Fruit fly (Drosophila melanogaster) whole organism, pupa: ENCODE measurements around the gene cocoon.

Experiments used
- CG10348 ChIP-seq: fragments of 200-800 bp; sonication (Bioruptor generic); IDR thresholded peaks from 2 replicates; pipeline ENCODE4 v1.3.6; 2022; ENCODE audit warnings: missing biosample characterization, missing genetic modification characterization
- CG12605 ChIP-seq: fragments of 200-800 bp; sonication (Bioruptor generic); IDR thresholded peaks from 2 replicates; pipeline ENCODE4 v1.3.6; 2022; ENCODE audit warnings: missing biosample characterization, missing genetic modification characterization
- CG13204 ChIP-seq: fragments of 200-800 bp; sonication (Bioruptor generic); optimal IDR thresholded peaks from 2 replicates; lab custom pipeline; 2018; ENCODE audit warnings: missing biosample characterization, mild to moderate bottlenecking, missing genetic modification characterization, moderate library complexity
- CG14655 ChIP-seq: fragments of 200-800 bp; sonication (Bioruptor generic); optimal IDR thresholded peaks from 3 replicates; lab custom pipeline; 2017; ENCODE audit warnings: mild to moderate bottlenecking, missing biosample characterization, missing genetic modification reagents, missing genetic modification characterization
- CG15710 ChIP-seq: fragments of 200-800 bp; sonication (Bioruptor generic); optimal IDR thresholded peaks from 2 replicates; lab custom pipeline; 2018; ENCODE audit warnings: missing biosample characterization, mild to moderate bottlenecking, missing genetic modification characterization, moderate library complexity
- CG17806 ChIP-seq: fragments of 200-800 bp; sonication (Bioruptor generic); optimal IDR thresholded peaks from 2 replicates; lab custom pipeline; 2018; ENCODE audit warnings: missing biosample characterization, mild to moderate bottlenecking, missing genetic modification characterization, moderate library complexity
- CG32121 ChIP-seq: fragments of 200-800 bp; sonication (Bioruptor generic); IDR thresholded peaks from 2 replicates; pipeline ENCODE4 v1.3.6; 2022; ENCODE audit warnings: missing biosample characterization, missing genetic modification characterization
- CG34367 ChIP-seq: fragments of 200-800 bp; sonication (Bioruptor generic); optimal IDR thresholded peaks from 2 replicates; lab custom pipeline; 2018; ENCODE audit warnings: missing biosample characterization, mild to moderate bottlenecking, missing genetic modification characterization
- CG4496 ChIP-seq: fragments of 200-800 bp; sonication (Bioruptor generic); IDR thresholded peaks from 3 replicates; pipeline ENCODE4 v1.3.6; 2022; ENCODE audit warnings: missing biosample characterization, missing genetic modification characterization
- CG8159 ChIP-seq: fragments of 200-800 bp; sonication (Bioruptor generic); optimal IDR thresholded peaks from 3 replicates; lab custom pipeline; 2018; ENCODE audit warnings: missing biosample characterization, mild to moderate bottlenecking, missing genetic modification characterization, moderate library complexity
- CG8301 ChIP-seq: fragments of 200-800 bp; sonication (Bioruptor generic); optimal IDR thresholded peaks from 2 replicates; lab custom pipeline; 2018; ENCODE audit warnings: missing biosample characterization, mild to moderate bottlenecking, missing genetic modification characterization
- CG9948 ChIP-seq: fragments of 200-800 bp; sonication (Bioruptor generic); optimal IDR thresholded peaks from 2 replicates; lab custom pipeline; 2018; ENCODE audit warnings: missing biosample characterization, mild to moderate bottlenecking, missing genetic modification characterization, moderate library complexity
- D1 ChIP-seq: fragments of 200-800 bp; sonication (Bioruptor generic); optimal IDR thresholded peaks from 2 replicates; lab custom pipeline; 2018; ENCODE audit warnings: missing biosample characterization, mild to moderate bottlenecking, missing genetic modification characterization, moderate library complexity
- EcR ChIP-seq: fragments of 200-800 bp; sonication (Bioruptor generic); optimal IDR thresholded peaks from 3 replicates; lab custom pipeline; 2019; ENCODE audit warnings: missing biosample characterization, missing genetic modification characterization, mild to moderate bottlenecking, moderate library complexity, missing genetic modification reagents
- Ets98B ChIP-seq: fragments of 200-800 bp; sonication (Bioruptor generic); IDR thresholded peaks from 2 replicates; pipeline ENCODE4 v1.3.6; 2022; ENCODE audit warnings: missing biosample characterization, missing genetic modification characterization
- Pif1A ChIP-seq: fragments of 200-800 bp; sonication (Bioruptor generic); optimal IDR thresholded peaks from 3 replicates; lab custom pipeline; 2016; ENCODE audit warnings: missing biosample characterization, missing genetic modification characterization
- Pif1B ChIP-seq: fragments of 200-800 bp; sonication (Bioruptor generic); optimal IDR thresholded peaks from 3 replicates; lab custom pipeline; 2016; ENCODE audit warnings: missing biosample characterization, missing genetic modification characterization
- Snoo ChIP-seq: fragments of 200-800 bp; sonication (Bioruptor generic); optimal IDR thresholded peaks from 3 replicates; lab custom pipeline; 2017; ENCODE audit warnings: missing biosample characterization, mild to moderate bottlenecking, missing genetic modification characterization, inconsistent platforms
- fd96Ca ChIP-seq: fragments of 200-800 bp; sonication (Bioruptor generic); IDR thresholded peaks from 3 replicates; pipeline ENCODE4 v1.3.6; 2022; ENCODE audit warnings: missing biosample characterization, missing genetic modification characterization
- gl ChIP-seq: fragments of 200-800 bp; sonication (Bioruptor generic); optimal IDR thresholded peaks from 2 replicates; lab custom pipeline; 2018; ENCODE audit warnings: missing biosample characterization, mild to moderate bottlenecking, missing genetic modification characterization
- rn ChIP-seq: fragments of 200-800 bp; sonication (Bioruptor generic); IDR thresholded peaks from 2 replicates; pipeline ENCODE4 v1.3.6; 2022; ENCODE audit warnings: missing biosample characterization, missing genetic modification characterization

The cocoon gene

DNA sequence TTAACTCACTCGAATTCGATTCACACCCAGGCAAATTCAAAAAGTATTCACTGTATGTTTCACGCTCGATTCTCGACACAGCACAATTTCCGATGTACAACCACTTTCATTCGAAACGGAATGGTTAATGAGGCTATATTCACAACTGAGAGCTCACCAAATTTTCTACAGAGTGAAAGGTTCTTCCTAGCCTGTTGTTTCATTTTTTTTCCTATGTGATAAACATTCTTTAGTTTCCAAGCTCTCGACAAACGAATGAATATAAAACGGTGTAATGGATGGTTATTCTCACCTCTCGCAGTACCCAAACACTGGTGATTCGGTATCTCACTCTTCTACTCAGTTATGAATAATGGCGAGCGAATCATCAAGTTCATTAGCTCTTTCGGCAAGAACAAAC, at the start of gene cocoon:
cocoon (minus strand) TSS at position 101 of the 400 bp plus-strand sequence.
- TF ChIP-seq rn (no peak), CG8301 (no peak), Ets98B (GFP tag; lab: Robert Waterston, UW) (no peak), CG8159 (tag; lab: Kevin White, UChicago) (no peak), Snoo (tag; lab: Kevin White, UChicago) (no peak), CG10348 (GFP tag; lab: Robert Waterston, UW) (no peak), Pif1A (GFP tag; lab: Kevin White, UChicago) (no peak), CG9948 (tag; lab: Kevin White, UChicago) (no peak), Pif1B (GFP tag; lab: Kevin White, UChicago) (no peak), CG14655 (GFP tag; lab: Kevin White, UChicago) (no peak), gl (tag; lab: Kevin White, UChicago) (no peak), CG34367 (no peak), D1 (tag; lab: Kevin White, UChicago) (no peak), CG15710 (tag; lab: Kevin White, UChicago) (no peak), CG4496 (no peak), CG17806 (tag; lab: Kevin White, UChicago) (no peak), fd96Ca (GFP tag; lab: Robert Waterston, UW) (no peak), CG12605 (GFP tag; lab: Robert Waterston, UW) (no peak)
- TF ChIP-seq, all 21 proteins: peak for 0

dm6 chr3L:15520320-15520719, 46.4 kb upstream of the cocoon start, which contains the start of gene yellow-k:
TSS of gene yellow-k (plus strand) at chr3L:15520620.
- TF ChIP-seq CG13204 (GFP tag; lab: Kevin White, UChicago), result no peak
- TF ChIP-seq Snoo (tag; lab: Kevin White, UChicago), result no peak
- TF ChIP-seq CG8159 (tag; lab: Kevin White, UChicago), result no peak
- no peak for TF ChIP-seq CG10348 (GFP tag; lab: Robert Waterston, UW)
- TF ChIP-seq CG4496, result no peak
- no peak for TF ChIP-seq CG17806 (tag; lab: Kevin White, UChicago)
- no peak for TF ChIP-seq CG14655 (GFP tag; lab: Kevin White, UChicago)
- no peak for TF ChIP-seq CG15710 (tag; lab: Kevin White, UChicago)
- TF ChIP-seq CG8301, result no peak
- no peak for TF ChIP-seq Ets98B (GFP tag; lab: Robert Waterston, UW)
- TF ChIP-seq Pif1A (GFP tag; lab: Kevin White, UChicago), result no peak
- no peak for TF ChIP-seq rn
- no peak for TF ChIP-seq CG12605 (GFP tag; lab: Robert Waterston, UW)
- no peak for TF ChIP-seq fd96Ca (GFP tag; lab: Robert Waterston, UW)
- TF ChIP-seq Pif1B (GFP tag; lab: Kevin White, UChicago), result no peak
- no peak for TF ChIP-seq CG32121 (GFP tag; lab: Robert Waterston, UW)
- TF ChIP-seq EcR (GFP tag; lab: Kevin White, UChicago), result no peak
- no peak for TF ChIP-seq CG34367
- TF ChIP-seq CG9948 (tag; lab: Kevin White, UChicago), result no peak
- no peak for TF ChIP-seq D1 (tag; lab: Kevin White, UChicago)

dm6 chr3L:15519920-15520319, 46.0 kb upstream of the cocoon start:
- TF ChIP-seq CG12605 (GFP tag; lab: Robert Waterston, UW) (no peak), EcR (GFP tag; lab: Kevin White, UChicago) (no peak), CG32121 (GFP tag; lab: Robert Waterston, UW) (no peak), CG10348 (GFP tag; lab: Robert Waterston, UW) (no peak), CG15710 (tag; lab: Kevin White, UChicago) (no peak), CG17806 (tag; lab: Kevin White, UChicago) (no peak), fd96Ca (GFP tag; lab: Robert Waterston, UW) (no peak), Snoo (tag; lab: Kevin White, UChicago) (no peak), CG9948 (tag; lab: Kevin White, UChicago) (no peak), CG4496 (no peak), Pif1A (GFP tag; lab: Kevin White, UChicago) (no peak), rn (no peak), gl (tag; lab: Kevin White, UChicago) (no peak), Ets98B (GFP tag; lab: Robert Waterston, UW) (no peak), CG8159 (tag; lab: Kevin White, UChicago) (no peak), D1 (tag; lab: Kevin White, UChicago) (no peak), CG8301 (no peak), CG13204 (GFP tag; lab: Kevin White, UChicago) (no peak), Pif1B (GFP tag; lab: Kevin White, UChicago) (no peak), CG14655 (GFP tag; lab: Kevin White, UChicago) (no peak)

DNA sequence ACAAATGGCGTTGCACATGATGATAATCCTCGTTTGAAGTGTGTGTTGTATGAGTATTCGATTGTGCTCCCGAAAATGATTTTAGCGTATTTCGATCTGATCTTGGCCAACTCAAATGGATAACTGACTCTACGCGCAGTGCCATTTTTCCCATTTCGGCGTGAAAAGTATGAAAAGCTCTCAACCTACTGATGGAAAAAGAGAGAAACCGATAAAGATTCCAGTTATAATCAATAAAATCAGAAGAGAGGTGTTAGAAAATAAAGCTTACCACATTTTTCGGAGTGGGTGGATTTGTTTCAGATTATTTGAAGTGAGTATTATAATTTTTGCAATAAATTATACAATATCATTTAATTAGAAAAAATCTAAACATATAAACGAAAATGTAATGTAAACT, 45.6 kb upstream of the cocoon start, which contains the start of gene mex1:
mex1 (minus strand) TSS at position 101 of the 400 bp plus-strand sequence.
- no peak for TF ChIP-seq Pif1B (GFP tag; lab: Kevin White, UChicago)
- no peak for TF ChIP-seq CG17806 (tag; lab: Kevin White, UChicago)
- no peak for TF ChIP-seq CG34367
- no peak for TF ChIP-seq CG12605 (GFP tag; lab: Robert Waterston, UW)

dm6 chr3L:15518344-15518743, 44.4 kb upstream of the cocoon start:
- TF ChIP-seq CG14655 (GFP tag; lab: Kevin White, UChicago), result no peak
- no peak for TF ChIP-seq fd96Ca (GFP tag; lab: Robert Waterston, UW)
- no peak for TF ChIP-seq D1 (tag; lab: Kevin White, UChicago)
- TF ChIP-seq CG8159 (tag; lab: Kevin White, UChicago), result no peak
- TF ChIP-seq gl (tag; lab: Kevin White, UChicago), result no peak
- no peak for TF ChIP-seq CG13204 (GFP tag; lab: Kevin White, UChicago)
- TF ChIP-seq CG10348 (GFP tag; lab: Robert Waterston, UW), result no peak
- TF ChIP-seq CG17806 (tag; lab: Kevin White, UChicago), result no peak
